Fruit fly (Drosophila melanogaster): ENCODE data around the gene SmydA-2.

The SmydA-2 gene

DNA sequence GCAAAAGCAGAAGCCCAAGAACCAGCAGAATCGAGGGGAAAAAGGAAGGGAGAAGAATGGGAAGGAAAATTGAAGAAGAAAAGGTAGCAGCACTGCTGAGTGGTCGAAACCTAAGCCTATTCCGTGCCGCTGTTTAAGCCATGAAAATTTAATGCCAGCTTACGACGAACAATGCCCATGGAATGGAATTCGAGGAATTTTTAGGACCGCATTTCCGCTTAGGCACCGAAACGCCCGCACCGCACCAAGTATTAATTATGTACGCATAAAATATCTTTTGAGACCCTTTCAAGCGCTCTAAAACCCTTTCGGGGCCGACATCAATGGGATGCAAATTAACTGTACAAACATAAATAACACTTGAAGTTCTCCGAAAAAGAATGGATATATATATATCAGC lies 33.1 kb upstream of the SmydA-2 start:
- no peak for TF ChIP-seq CTCF (optimal IDR thresholded peaks at IDR 0.05)
- TF ChIP-seq CG8478 (optimal IDR thresholded peaks at IDR 0.05), result no peak

DNA sequence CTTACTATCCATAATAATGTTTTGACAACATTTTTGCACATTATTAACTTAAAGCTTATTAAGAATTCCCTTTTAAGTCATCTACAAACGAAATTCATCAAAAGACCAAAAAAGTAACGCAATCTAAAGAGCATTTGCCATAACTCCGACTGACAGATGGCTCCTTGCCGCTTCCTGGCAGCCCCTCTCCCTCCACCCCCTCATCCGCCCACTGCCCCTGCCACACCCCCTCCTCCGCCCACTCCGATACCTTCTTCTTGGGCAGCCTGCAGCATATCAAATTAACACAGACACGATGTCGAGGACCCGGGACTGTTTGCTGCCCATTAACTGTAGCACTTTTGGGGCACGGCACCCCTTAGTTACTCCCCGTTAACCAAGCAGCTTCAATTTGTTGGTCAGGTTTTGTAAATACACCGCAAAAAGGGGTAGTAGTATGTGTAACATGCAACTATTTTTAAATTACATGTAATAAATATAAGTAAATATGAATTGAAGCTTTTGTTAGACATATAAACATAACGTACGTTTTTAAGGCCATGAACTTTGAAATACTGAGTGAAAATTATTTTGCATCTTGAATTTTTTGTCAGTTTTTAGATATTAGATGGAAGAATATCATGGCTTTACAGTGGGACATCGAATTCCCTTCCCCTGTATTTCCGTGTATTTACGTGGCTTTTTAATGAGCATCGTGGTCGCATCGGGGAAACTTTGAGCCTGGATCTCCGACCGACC lies 32.3 kb upstream of the SmydA-2 start:
- TF ChIP-seq CG8478 (optimal IDR thresholded peaks at IDR 0.05), result no peak
- no peak for TF ChIP-seq CTCF (optimal IDR thresholded peaks at IDR 0.05)

DNA sequence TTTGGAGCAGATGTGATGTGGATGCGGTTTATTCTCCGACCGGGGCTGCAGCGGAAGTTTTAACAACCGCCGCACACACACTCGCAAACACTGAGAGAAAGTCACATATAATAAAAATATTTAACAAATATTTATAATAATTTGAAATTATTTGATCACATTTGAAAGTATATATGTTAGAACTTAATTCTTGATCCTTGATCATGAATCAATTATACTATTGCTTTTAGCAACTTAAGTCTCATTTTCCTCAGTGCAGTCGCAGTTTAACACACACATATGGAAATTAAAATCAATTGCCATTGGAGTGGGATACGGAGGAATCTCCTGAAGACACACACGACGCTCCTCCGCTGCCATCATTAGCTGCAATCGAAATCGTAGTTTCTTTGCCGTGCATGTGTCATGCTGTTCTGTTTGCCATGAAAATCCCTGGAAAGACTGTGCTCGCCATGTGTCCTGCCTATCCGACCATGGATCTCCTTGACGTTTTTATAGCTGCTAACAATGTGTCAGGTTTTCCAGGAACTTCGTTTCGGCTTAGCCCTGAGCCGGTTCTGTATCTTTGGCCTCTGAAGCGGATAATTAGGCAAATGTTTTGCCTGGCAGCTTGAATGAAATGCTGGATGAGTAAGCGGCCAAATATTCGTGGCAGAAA lies 30.2 kb upstream of the SmydA-2 start:
- TF ChIP-seq CG8478 (optimal IDR thresholded peaks at IDR 0.05), result no peak
- TF ChIP-seq CTCF (optimal IDR thresholded peaks at IDR 0.05), result no peak

DNA sequence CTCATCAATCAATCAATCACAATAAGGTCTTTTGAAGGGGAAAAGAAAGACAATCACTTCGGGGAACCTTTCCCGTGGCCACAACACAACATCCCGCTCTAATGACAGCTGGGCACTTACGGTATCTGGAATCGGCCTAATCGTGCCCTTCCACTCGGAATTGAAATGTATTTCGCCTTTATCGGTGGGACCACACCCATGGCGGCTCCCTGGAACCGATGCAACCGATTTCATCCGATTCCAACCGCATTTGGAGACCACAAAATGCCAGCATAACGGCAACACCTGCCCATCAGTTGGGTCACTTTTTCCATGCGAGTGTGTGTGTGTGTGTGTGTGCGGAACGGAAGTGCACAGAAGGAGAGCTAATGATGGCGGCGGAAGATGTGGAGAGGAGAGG lies 29.6 kb upstream of the SmydA-2 start:
- no peak for TF ChIP-seq CTCF (optimal IDR thresholded peaks at IDR 0.05)
- TF ChIP-seq CG8478 (optimal IDR thresholded peaks at IDR 0.05), result no peak

DNA sequence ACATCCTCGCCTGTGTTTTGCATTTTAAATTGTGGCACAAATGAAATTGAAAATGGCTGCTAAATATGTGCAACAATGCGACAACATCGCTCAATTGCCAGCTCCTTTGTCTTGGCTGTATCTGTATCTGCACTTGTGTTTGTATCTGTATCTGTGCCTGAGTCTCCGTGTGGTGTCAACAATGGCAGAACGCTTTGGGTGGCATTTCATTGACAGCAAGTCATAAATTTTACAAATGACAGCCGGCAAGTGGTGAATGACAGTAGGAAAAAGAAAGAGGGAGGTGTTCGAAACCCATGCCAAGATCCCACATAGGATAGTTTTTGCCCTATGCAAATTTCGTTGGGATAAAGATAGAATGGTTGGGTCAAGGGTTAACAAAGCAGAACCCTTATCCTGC lies 28.8 kb upstream of the SmydA-2 start:
- TF ChIP-seq CTCF (optimal IDR thresholded peaks at IDR 0.05) (no peak), CG8478 (optimal IDR thresholded peaks at IDR 0.05) (no peak)

DNA sequence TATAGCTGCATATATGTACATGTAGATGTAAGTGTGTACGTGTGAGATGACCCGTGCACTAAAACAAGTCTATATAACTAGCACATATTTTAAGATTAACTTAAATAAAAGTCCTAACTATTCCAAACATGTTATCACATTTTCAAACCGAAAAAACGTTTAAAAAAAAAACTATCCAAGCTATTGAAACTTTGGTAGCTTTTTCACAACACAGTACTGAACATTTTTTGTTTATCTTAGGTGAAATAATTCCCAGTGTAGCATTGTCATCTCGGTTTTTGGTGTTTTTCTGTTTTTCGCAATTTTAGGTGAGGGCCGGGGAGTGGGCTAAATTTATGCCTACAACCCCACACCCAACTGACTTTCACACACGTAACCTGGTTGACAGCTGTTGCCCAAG lies 24.1 kb upstream of the SmydA-2 start:
- TF ChIP-seq CTCF (optimal IDR thresholded peaks at IDR 0.05), result no peak
- TF ChIP-seq CG8478 (optimal IDR thresholded peaks at IDR 0.05), result no peak

DNA sequence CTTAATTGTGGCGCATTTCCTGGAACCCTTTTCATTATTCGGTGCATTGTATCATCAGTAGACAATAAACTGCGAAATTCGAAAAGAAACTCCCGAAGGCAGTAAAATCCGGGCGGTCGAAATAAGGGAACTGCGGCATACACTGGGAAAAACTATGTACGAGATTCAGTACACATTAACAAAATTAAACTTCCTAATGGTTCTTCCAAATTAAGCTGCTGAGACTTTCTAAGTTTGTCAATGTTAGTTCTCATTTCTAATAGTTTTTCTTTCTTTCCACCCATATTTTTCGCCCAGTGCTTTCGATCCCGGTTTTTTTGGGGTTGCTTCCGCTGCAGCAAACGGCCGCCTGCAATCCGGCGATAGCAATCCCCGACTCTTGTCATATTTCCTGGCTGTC lies 21.7 kb upstream of the SmydA-2 start:
- TF ChIP-seq CG8478 (optimal IDR thresholded peaks at IDR 0.05), result no peak
- no peak for TF ChIP-seq CTCF (optimal IDR thresholded peaks at IDR 0.05)

DNA sequence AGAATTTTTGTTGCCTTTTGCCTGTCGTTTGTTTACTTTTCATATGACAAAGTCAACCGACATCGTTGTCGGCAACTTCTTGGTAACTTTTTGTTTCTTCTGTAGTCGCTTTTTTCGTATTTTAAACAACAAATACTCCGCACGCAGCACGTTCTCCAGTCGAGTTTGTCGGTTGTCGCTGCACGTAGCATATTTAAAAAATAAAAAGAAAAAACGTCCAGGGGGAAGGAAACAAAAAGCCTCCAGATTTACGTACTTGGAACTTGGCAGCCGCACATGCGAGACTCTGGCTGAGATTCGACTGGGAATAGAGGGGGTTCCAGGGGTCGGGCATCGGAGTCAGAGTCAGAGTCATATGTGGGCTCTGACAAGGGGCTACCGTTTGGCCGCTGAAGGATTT lies 18.6 kb upstream of the SmydA-2 start:
- no peak for TF ChIP-seq CTCF (optimal IDR thresholded peaks at IDR 0.05)
- TF ChIP-seq CG8478 (optimal IDR thresholded peaks at IDR 0.05), result no peak

DNA sequence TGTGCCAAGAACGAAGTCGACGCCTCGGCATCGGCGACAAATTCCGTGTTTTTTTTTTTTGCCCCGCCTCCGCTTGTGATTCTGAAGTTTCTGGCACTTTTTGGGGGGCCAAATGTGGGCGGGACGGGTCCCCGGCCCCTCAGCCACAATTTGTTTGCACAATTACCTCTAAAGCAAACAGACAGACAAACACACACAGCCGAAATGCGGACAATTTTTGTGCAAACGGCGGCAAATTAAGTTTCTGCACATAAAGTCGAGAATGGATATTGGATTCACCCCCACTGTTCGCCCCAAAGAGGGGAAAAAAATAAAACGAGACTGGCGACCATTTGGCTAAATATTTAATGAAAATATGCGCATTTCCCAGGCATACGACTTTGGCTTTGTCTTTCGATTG lies 17.4 kb upstream of the SmydA-2 start:
- TF ChIP-seq CG8478 (optimal IDR thresholded peaks at IDR 0.05), result no peak
- no peak for TF ChIP-seq CTCF (optimal IDR thresholded peaks at IDR 0.05)

DNA sequence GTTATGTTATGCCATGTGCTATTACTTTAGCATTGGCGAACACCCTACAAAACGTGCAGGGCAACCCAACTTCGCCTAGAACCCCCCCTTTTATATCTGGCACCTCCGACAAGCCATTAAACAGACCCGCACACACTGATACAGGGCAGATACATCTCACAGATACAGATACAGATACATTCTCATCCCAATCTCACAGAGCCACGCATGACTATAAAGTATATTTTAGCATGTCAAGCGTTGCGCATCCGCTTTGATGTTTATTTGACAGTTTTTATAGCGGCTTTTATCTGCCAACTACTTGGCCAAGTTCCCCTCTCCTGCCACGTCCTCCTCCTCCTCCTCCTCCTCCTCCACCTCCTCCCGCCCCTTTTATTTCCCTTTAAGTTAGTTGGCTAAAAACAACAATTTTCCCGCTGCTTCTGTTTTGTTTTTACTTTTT lies 16.3 kb upstream of the SmydA-2 start:
- no peak for TF ChIP-seq CTCF (optimal IDR thresholded peaks at IDR 0.05)
- TF ChIP-seq CG8478 (optimal IDR thresholded peaks at IDR 0.05), result no peak

DNA sequence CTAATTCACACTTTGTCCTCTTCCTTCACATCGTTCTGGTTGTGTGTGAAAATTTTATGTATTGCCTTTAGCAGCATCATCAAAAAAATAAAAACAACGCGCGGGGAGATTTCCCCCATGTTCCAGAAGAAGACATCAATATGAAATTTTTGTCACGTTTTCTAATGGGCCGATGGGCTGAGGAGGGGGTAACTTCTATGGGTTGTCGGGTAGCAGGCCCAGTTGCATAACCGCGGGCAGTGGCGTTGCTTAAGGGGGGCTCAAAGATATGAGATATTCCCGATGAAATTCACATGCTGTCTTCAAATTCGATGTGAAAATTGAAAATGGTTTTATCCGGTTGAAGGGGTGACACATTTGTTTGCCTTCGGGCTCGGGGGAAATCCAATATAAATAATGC lies 15.4 kb upstream of the SmydA-2 start:
- no peak for TF ChIP-seq CTCF (optimal IDR thresholded peaks at IDR 0.05)
- no peak for TF ChIP-seq CG8478 (optimal IDR thresholded peaks at IDR 0.05)

DNA sequence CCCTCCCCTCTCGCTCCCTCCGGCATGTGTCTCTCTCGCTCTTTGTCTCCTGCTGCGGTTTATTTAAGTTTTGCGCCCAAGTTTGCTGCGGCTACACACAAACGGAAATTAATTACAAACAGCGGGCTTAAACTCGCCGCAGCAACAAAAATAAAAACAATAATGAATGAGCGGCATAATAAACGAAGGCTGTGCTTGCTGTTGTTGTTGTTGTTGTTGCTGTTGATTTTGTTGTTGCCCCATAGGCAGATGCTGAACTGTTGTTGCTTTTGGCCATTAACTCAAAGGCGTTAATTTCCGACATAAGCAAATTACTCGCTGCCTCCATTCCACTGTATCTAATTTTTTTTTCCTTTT lies 13.7 kb upstream of the SmydA-2 start:
- TF ChIP-seq CG8478 (optimal IDR thresholded peaks at IDR 0.05) (no peak), CTCF (optimal IDR thresholded peaks at IDR 0.05) (no peak)

DNA sequence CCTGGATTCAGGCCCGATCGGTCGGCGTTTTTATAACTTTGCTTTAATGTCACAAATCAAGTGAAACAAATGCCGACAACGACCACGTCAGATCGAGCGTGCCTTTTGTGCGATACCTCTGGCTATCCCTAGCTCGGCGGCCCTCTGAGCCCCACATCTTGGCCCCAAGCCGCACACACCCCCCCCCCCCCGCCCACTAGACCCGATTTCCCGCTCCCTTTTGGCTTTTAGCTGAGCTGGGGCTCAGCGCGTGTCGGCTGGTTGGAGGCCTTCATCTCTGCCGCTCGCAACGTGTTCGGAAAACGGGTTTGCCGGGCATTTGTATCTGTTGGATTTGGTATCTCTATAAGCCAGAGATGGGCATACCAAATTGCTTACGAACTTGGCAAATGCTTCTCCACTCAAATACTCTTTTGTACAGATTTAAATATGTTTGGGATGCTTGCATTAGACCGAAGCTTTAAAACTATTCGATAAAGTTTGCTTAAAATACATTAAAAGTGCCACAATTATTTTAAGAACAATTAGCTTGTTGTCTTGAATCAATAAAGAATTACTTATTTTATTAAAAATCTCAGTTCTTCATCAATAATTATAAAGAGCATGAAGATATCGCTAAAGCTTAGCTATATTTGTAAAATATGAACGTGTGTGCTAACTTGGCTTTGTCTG lies 13.2 kb upstream of the SmydA-2 start:
- no peak for TF ChIP-seq CG8478 (optimal IDR thresholded peaks at IDR 0.05)
- no peak for TF ChIP-seq CTCF (optimal IDR thresholded peaks at IDR 0.05)

DNA sequence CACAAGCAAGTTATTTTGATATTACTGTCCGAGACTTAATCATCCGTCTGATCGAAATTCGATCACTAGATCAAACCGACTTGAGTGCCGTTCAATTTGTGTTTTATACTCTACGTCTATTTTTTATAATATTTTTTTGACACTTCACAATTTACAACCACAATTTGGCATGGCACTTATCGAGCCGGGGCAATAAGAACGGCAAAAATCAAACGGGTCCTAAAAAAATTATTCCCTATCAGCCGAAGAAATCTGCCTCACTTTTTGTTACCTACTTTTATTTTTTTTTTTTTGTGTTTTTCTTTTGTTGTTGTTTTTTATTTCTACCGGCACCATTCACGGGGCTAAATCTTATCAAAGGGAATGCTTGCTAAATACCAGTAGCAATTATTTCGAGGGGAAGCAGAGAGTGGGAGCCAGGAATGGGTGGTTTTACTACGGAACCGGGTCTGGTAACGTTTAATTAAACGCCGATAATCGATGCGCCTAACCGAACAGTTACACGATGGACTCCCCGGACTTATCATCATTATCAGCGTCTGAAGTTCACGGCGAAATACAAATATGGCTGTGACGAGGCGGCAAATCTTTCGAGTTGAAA lies 12.5 kb upstream of the SmydA-2 start:
- TF ChIP-seq CTCF (optimal IDR thresholded peaks at IDR 0.05), result no peak
- TF ChIP-seq CG8478 (optimal IDR thresholded peaks at IDR 0.05), result no peak

DNA sequence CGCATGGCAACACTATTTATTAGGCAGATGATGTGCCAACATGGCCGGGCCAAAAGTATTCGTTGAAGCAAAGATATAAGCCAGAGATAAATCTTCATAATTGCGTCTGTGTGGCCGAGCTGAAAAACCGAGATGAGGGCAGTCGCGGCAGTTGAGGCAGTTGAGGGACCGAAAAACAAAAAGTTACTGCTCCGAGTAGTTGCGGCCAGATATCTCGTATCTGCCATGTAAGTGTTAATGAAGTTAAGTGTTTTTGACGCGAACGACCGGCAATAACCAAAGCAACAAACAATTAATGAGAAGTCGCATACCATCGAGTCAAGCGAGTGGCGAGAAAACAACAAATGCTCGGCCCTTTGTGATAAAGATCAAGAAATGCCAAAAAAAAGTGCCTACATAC lies 11.8 kb upstream of the SmydA-2 start:
- TF ChIP-seq CG8478 (optimal IDR thresholded peaks at IDR 0.05) (no peak), CTCF (optimal IDR thresholded peaks at IDR 0.05) (no peak)

DNA sequence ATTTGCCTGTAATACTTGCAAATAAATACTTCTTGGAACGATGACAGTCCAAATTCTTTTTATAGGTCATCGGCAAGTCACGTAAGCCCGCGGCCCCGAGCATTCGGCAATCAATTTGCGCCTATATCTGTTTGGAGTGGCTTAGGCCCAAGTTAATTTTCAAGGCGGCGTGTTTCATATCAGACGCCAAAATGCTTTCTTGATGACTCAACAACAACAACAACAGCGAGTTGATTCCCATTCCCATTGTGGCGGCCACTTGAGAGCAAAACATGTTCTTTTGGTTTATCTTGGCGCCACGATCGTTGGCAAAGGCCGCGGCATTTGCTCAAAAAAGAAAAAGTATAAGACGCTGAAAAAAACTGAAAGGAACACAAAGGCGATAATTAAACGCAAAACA lies 11.0 kb upstream of the SmydA-2 start:
- TF ChIP-seq CTCF (optimal IDR thresholded peaks at IDR 0.05) (no peak), CG8478 (optimal IDR thresholded peaks at IDR 0.05) (no peak)

All from S2 (cell line).